Fruit fly (Drosophila melanogaster): ENCODE measurements around the gene CG10096.

- no peak for TF ChIP-seq en (GFP tag; optimal IDR thresholded peaks at IDR 0.05)
- no peak for TF ChIP-seq Hey (tag; optimal IDR thresholded peaks at IDR 0.05)
- no peak for TF ChIP-seq Ets65A (GFP tag)
- TF ChIP-seq Hr78 (GFP tag; optimal IDR thresholded peaks at IDR 0.05) = no peak
- no peak for TF ChIP-seq CG15269 (tag; optimal IDR thresholded peaks at IDR 0.05)
- TF ChIP-seq CG10209 (GFP tag; optimal IDR thresholded peaks at IDR 0.05) = no peak
- no peak for TF ChIP-seq CG11504 (tag; optimal IDR thresholded peaks at IDR 0.05)
- TF ChIP-seq CG4854 (GFP tag; optimal IDR thresholded peaks at IDR 0.05) = no peak
Measured at dm6 chr3R:12341374-12341773, 54.4 kb downstream of the CG10096 start, which contains the start of gene Sgsf.
